Worm (Caenorhabditis elegans): Measurements from ENCODE around the gene msp-57.
"Not testable (repeated sequence)": the region's sequence is repeated elsewhere in the genome, so short reads cannot be mapped to it uniquely, and the experiment has no call there.

msp-57 gene

ce11 chrIV:5062278-5062677, at the start of gene msp-57:
msp-57 (plus strand) TSS chrIV:5062578.
- not testable (repeated sequence) for TF ChIP-seq unc-62 (GFP tag; optimal IDR thresholded peaks at IDR 0.05)

ce11 chrIV:5016461-5016860, 45.9 kb upstream of the msp-57 start, which contains the start of gene ssq-4:
ssq-4 (plus strand) TSS chrIV:5016479.
- not testable (repeated sequence) for TF ChIP-seq unc-62 (GFP tag; optimal IDR thresholded peaks at IDR 0.05)

- TF ChIP-seq unc-62 (GFP tag; optimal IDR thresholded peaks at IDR 0.05): not testable (repeated sequence)
These were observed 45.3 kb upstream of the msp-57 start, which contains the start of gene T28H11.7 for ce11 chrIV:5017075-5017474. T28H11.7 (minus strand) TSS chrIV:5017175.

- no peak for TF ChIP-seq unc-62 (GFP tag; optimal IDR thresholded peaks at IDR 0.05)
These were observed 41.8 kb upstream of the msp-57 start, which contains the start of gene T28H11.8 for ce11 chrIV:5020533-5020932. T28H11.8 (minus strand) TSS chrIV:5020633.

- no peak for TF ChIP-seq unc-62 (GFP tag; optimal IDR thresholded peaks at IDR 0.05)
These were observed 36.7 kb upstream of the msp-57 start, which contains the start of gene C09B9.85 for ce11 chrIV:5025646-5026045. C09B9.85 (minus strand) TSS chrIV:5025746.

ce11 chrIV:5028978-5029377, 33.4 kb upstream of the msp-57 start, which contains the start of the genes best-6 and C09B9.2:
best-6 (minus strand) TSS chrIV:5029078.
C09B9.2 (plus strand) TSS chrIV:5029291.
- TF ChIP-seq unc-62 (GFP tag; optimal IDR thresholded peaks at IDR 0.05): no peak

ce11 chrIV:5031346-5031745, 31.0 kb upstream of the msp-57 start:
- TF ChIP-seq unc-62 (GFP tag; optimal IDR thresholded peaks at IDR 0.05): no peak

- no peak for TF ChIP-seq unc-62 (GFP tag; optimal IDR thresholded peaks at IDR 0.05)
These were observed 29.1 kb upstream of the msp-57 start, which contains the start of gene C09B9.4 for ce11 chrIV:5033276-5033675. C09B9.4 (minus strand) TSS chrIV:5033376.

ce11 chrIV:5037489-5037888, 24.9 kb upstream of the msp-57 start, which contains the start of gene C09B9.1:
C09B9.1 (plus strand) TSS chrIV:5037789.
- TF ChIP-seq unc-62 (GFP tag; optimal IDR thresholded peaks at IDR 0.05): no peak

- no peak for TF ChIP-seq unc-62 (GFP tag; optimal IDR thresholded peaks at IDR 0.05)
These were observed 23.6 kb upstream of the msp-57 start for ce11 chrIV:5038744-5039143.

ce11 chrIV:5045389-5045788, 17.0 kb upstream of the msp-57 start, which contains the start of gene hot-9:
hot-9 (minus strand) TSS chrIV:5045489.
- TF ChIP-seq unc-62 (GFP tag; optimal IDR thresholded peaks at IDR 0.05): no peak

ce11 chrIV:5054297-5054696, 8.1 kb upstream of the msp-57 start:
- TF ChIP-seq unc-62 (GFP tag; optimal IDR thresholded peaks at IDR 0.05): no peak

ce11 chrIV:5055964-5056588, 6.3 kb upstream of the msp-57 start, which contains the start of gene msp-55:
msp-55 (minus strand) TSS chrIV:5056014.
- no peak for TF ChIP-seq unc-62 (GFP tag; optimal IDR thresholded peaks at IDR 0.05)

ce11 chrIV:5060984-5061383, 1.4 kb upstream of the msp-57 start, which contains the start of gene C09B9.7:
C09B9.7 (minus strand) TSS chrIV:5061084.
- TF ChIP-seq unc-62 (GFP tag; optimal IDR thresholded peaks at IDR 0.05): no peak

- no peak for TF ChIP-seq unc-62 (GFP tag; optimal IDR thresholded peaks at IDR 0.05)
These were observed 919 bp downstream of the msp-57 start for ce11 chrIV:5063297-5063696.

ce11 chrIV:5064961-5065360, 2.6 kb downstream of the msp-57 start, which contains the start of gene msp-53:
msp-53 (minus strand) TSS chrIV:5065061.
- TF ChIP-seq unc-62 (GFP tag; optimal IDR thresholded peaks at IDR 0.05): not testable (repeated sequence)

- not testable (repeated sequence) for TF ChIP-seq unc-62 (GFP tag; optimal IDR thresholded peaks at IDR 0.05)
These were observed 4.5 kb downstream of the msp-57 start, which contains the start of gene ttbk-2.2 for ce11 chrIV:5066887-5067286. ttbk-2.2 (minus strand) TSS chrIV:5066987.

Data from whole organism, dauer.